Worm (Caenorhabditis elegans) whole organism, early embryonic: ENCODE results near the gene hpr-9.

Source experiments
- B0310.2 ChIP-seq: sonication (generic microtip); optimal IDR thresholded peaks from 2 replicates; lab custom pipeline; 2016; ENCODE audit warnings: mild to moderate bottlenecking, missing genetic modification characterization, missing compliant biosample characterization
- F13C5.2 ChIP-seq: sonication (generic microtip); optimal IDR thresholded peaks from 2 replicates; lab custom pipeline; 2017; ENCODE audit warnings: mild to moderate bottlenecking, missing genetic modification characterization, inconsistent platforms, missing compliant biosample characterization
- aly-1 ChIP-seq: sonication (generic microtip); optimal IDR thresholded peaks from 2 replicates; lab custom pipeline; 2016; ENCODE audit warnings: missing genetic modification characterization, missing compliant biosample characterization
- ama-1 ChIP-seq: fragments of 150-350 bp; optimal IDR thresholded peaks from 2 replicates; lab custom pipeline; 2014
- ceh-13 ChIP-seq: fragments of 200-800 bp; sonication (Bioruptor generic); optimal IDR thresholded peaks from 2 replicates; lab custom pipeline; 2018; ENCODE audit warnings: mild to moderate bottlenecking, missing genetic modification characterization, missing compliant biosample characterization
- ceh-36 ChIP-seq: sonication (generic microtip); optimal IDR thresholded peaks from 2 replicates; lab custom pipeline; 2016; ENCODE audit warnings: missing genetic modification characterization, inconsistent platforms, missing compliant biosample characterization
- ets-7 ChIP-seq: sonication (generic microtip); optimal IDR thresholded peaks from 2 replicates; lab custom pipeline; 2016; ENCODE audit warnings: missing genotype, missing genetic modification characterization, missing compliant biosample characterization
- flt-1 ChIP-seq: fragments of 200-800 bp; sonication (Bioruptor generic); IDR thresholded peaks from 2 replicates; pipeline ENCODE4 v1.3.6; 2022; ENCODE audit warnings: missing genetic modification characterization, missing compliant biosample characterization
- hmbx-1 ChIP-seq: sonication (generic microtip); optimal IDR thresholded peaks from 2 replicates; lab custom pipeline; 2016; ENCODE audit warnings: mild to moderate bottlenecking, missing genetic modification characterization, missing compliant biosample characterization
- hmg-4 ChIP-seq: fragments of 200-800 bp; sonication (Bioruptor generic); optimal IDR thresholded peaks from 2 replicates; lab custom pipeline; 2018; ENCODE audit warnings: mild to moderate bottlenecking, missing genetic modification characterization, missing compliant biosample characterization
- hnd-1 ChIP-seq: sonication (generic microtip); optimal IDR thresholded peaks from 2 replicates; lab custom pipeline; 2016; ENCODE audit warnings: missing genetic modification characterization, missing compliant biosample characterization
- pes-1 ChIP-seq: fragments of 200-800 bp; sonication (Bioruptor generic); IDR thresholded peaks from 2 replicates; pipeline ENCODE4 v1.3.6; 2022; ENCODE audit warnings: missing genetic modification reagents, missing genetic modification characterization, missing compliant biosample characterization
- scrt-1 ChIP-seq: fragments of 200-800 bp; sonication (Bioruptor generic); IDR thresholded peaks from 2 replicates; pipeline ENCODE4 v1.3.6; 2022; ENCODE audit warnings: missing genetic modification characterization, missing compliant biosample characterization
- sea-1 ChIP-seq: fragments of 200-800 bp; sonication (Bioruptor generic); conservative IDR thresholded peaks from 2 replicates; pipeline ENCODE4 v1.3.6; 2022; ENCODE audit warnings: missing genetic modification characterization, missing compliant biosample characterization
- tbx-11 ChIP-seq: fragments of 200-800 bp; sonication (Bioruptor generic); IDR thresholded peaks from 2 replicates; pipeline ENCODE4 v1.3.6; 2022; ENCODE audit warnings: missing genetic modification characterization, missing compliant biosample characterization
- tbx-37 ChIP-seq: fragments of 200-800 bp; sonication (Bioruptor generic); conservative IDR thresholded peaks from 2 replicates; pipeline ENCODE4 v1.3.6; 2022; ENCODE audit warnings: missing genetic modification reagents, missing genetic modification characterization, missing compliant biosample characterization
- tra-4 ChIP-seq: sonication (generic microtip); optimal IDR thresholded peaks from 2 replicates; lab custom pipeline; 2017; ENCODE audit warnings: missing genetic modification characterization, missing compliant biosample characterization

Gene hpr-9

ce11 chrIII:10628360-10628759 is 7.0 kb downstream of the hpr-9 start:
- no peak for TF ChIP-seq B0310.2 (tag; lab: Kevin White, UChicago)
- no peak for TF ChIP-seq ceh-36 (tag; lab: Kevin White, UChicago)
- TF ChIP-seq hmg-4 (GFP tag; lab: Kevin White, UChicago) = no peak
- no peak for TF ChIP-seq tra-4 (tag; lab: Kevin White, UChicago)
- no peak for TF ChIP-seq ceh-13 (GFP tag; lab: Kevin White, UChicago)
- TF ChIP-seq F13C5.2 (tag; lab: Kevin White, UChicago) = no peak
- TF ChIP-seq sea-1 (GFP tag; lab: Robert Waterston, UW) = no peak
- no peak for TF ChIP-seq tbx-37 (GFP tag; lab: Robert Waterston, UW)
- TF ChIP-seq ets-7 (tag; lab: Kevin White, UChicago) = no peak

ce11 chrIII:10629043-10629442 is 7.7 kb downstream of the hpr-9 start, which contains the start of gene swt-4:
swt-4 (minus strand) TSS chrIII:10629143.
- no peak for TF ChIP-seq tbx-11
- TF ChIP-seq sea-1 (GFP tag; lab: Robert Waterston, UW) = no peak
- no peak for TF ChIP-seq ama-1 (lab: Kevin White, UChicago)
- no peak for TF ChIP-seq hmg-4 (GFP tag; lab: Kevin White, UChicago)
- no peak for TF ChIP-seq tbx-37 (GFP tag; lab: Robert Waterston, UW)
- no peak for TF ChIP-seq tra-4 (tag; lab: Kevin White, UChicago)
- TF ChIP-seq aly-1 = no peak
- no peak for TF ChIP-seq ceh-36 (tag; lab: Kevin White, UChicago)
- no peak for TF ChIP-seq pes-1
- no peak for TF ChIP-seq ets-7 (tag; lab: Kevin White, UChicago)
- TF ChIP-seq B0310.2 (tag; lab: Kevin White, UChicago) = no peak
- TF ChIP-seq F13C5.2 (tag; lab: Kevin White, UChicago) = no peak
- no peak for TF ChIP-seq ceh-13 (GFP tag; lab: Kevin White, UChicago)
- no peak for TF ChIP-seq scrt-1
- no peak for TF ChIP-seq hmbx-1 (tag; lab: Kevin White, UChicago)
- TF ChIP-seq flt-1 = no peak
- no peak for TF ChIP-seq hnd-1 (tag; lab: Kevin White, UChicago)

ce11 chrIII:10629795-10630194 is 8.4 kb downstream of the hpr-9 start:
- TF ChIP-seq tbx-11 = no peak
- TF ChIP-seq pes-1 = no peak
- no peak for TF ChIP-seq ets-7 (tag; lab: Kevin White, UChicago)
- no peak for TF ChIP-seq aly-1
- no peak for TF ChIP-seq hmg-4 (GFP tag; lab: Kevin White, UChicago)
- TF ChIP-seq B0310.2 (tag; lab: Kevin White, UChicago) = no peak
- no peak for TF ChIP-seq tbx-37 (GFP tag; lab: Robert Waterston, UW)
- TF ChIP-seq flt-1 = no peak
- no peak for TF ChIP-seq F13C5.2 (tag; lab: Kevin White, UChicago)
- TF ChIP-seq ceh-36 (tag; lab: Kevin White, UChicago) = no peak

ce11 chrIII:10631870-10632509 is 10.6 kb downstream of the hpr-9 start:
- no peak for TF ChIP-seq B0310.2 (tag; lab: Kevin White, UChicago)
- TF ChIP-seq scrt-1 = no peak
- TF ChIP-seq tbx-11 = no peak
- no peak for TF ChIP-seq pes-1
- no peak for TF ChIP-seq hnd-1 (tag; lab: Kevin White, UChicago)
- TF ChIP-seq aly-1 = no peak
- TF ChIP-seq F13C5.2 (tag; lab: Kevin White, UChicago) = no peak
- TF ChIP-seq tbx-37 (GFP tag; lab: Robert Waterston, UW) = no peak
- no peak for TF ChIP-seq tra-4 (tag; lab: Kevin White, UChicago)
- TF ChIP-seq flt-1 = no peak
- TF ChIP-seq ama-1 (lab: Kevin White, UChicago) = no peak
- TF ChIP-seq hmbx-1 (tag; lab: Kevin White, UChicago) = no peak
- no peak for TF ChIP-seq hmg-4 (GFP tag; lab: Kevin White, UChicago)
- TF ChIP-seq ceh-13 (GFP tag; lab: Kevin White, UChicago) = no peak
- no peak for TF ChIP-seq ceh-36 (tag; lab: Kevin White, UChicago)
- no peak for TF ChIP-seq ets-7 (tag; lab: Kevin White, UChicago)
- TF ChIP-seq sea-1 (GFP tag; lab: Robert Waterston, UW) = no peak

- TF ChIP-seq hnd-1 (tag; lab: Kevin White, UChicago) (no peak), tra-4 (tag; lab: Kevin White, UChicago) (no peak), flt-1 (no peak), tbx-11 (no peak), pes-1 (no peak), hmbx-1 (tag; lab: Kevin White, UChicago) (no peak), aly-1 (no peak), F13C5.2 (tag; lab: Kevin White, UChicago) (no peak), B0310.2 (tag; lab: Kevin White, UChicago) (no peak), ama-1 (lab: Kevin White, UChicago) (no peak), ets-7 (tag; lab: Kevin White, UChicago) (no peak), tbx-37 (GFP tag; lab: Robert Waterston, UW) (no peak), sea-1 (GFP tag; lab: Robert Waterston, UW) (no peak), ceh-36 (tag; lab: Kevin White, UChicago) (no peak), scrt-1 (no peak), hmg-4 (GFP tag; lab: Kevin White, UChicago) (no peak), ceh-13 (GFP tag; lab: Kevin White, UChicago) (no peak)
Measured at ce11 chrIII:10632590-10633402, 11.4 kb downstream of the hpr-9 start, which contains the start of gene Y39A1A.10. Y39A1A.10 (plus strand) TSS chrIII:10632728.

- TF ChIP-seq ceh-13 (GFP tag; lab: Kevin White, UChicago) = no peak
- TF ChIP-seq tra-4 (tag; lab: Kevin White, UChicago) = no peak
- TF ChIP-seq tbx-37 (GFP tag; lab: Robert Waterston, UW) = no peak
- no peak for TF ChIP-seq scrt-1
- no peak for TF ChIP-seq B0310.2 (tag; lab: Kevin White, UChicago)
- no peak for TF ChIP-seq ama-1 (lab: Kevin White, UChicago)
- TF ChIP-seq flt-1 = no peak
- TF ChIP-seq pes-1 = no peak
Measured at ce11 chrIII:10633403-10633674, 12.0 kb downstream of the hpr-9 start, which contains the start of gene Y39A1A.9. Y39A1A.9 (minus strand) TSS chrIII:10633501.
